Fruit fly (Drosophila melanogaster): Measurements from ENCODE around the gene B4.
A peak's percentile ranks its signal among the peaks of the same experiment; 100 is the strongest.

Gene B4

dm6 chr2L:13548786-13549780, at the start of gene B4 (continued):
- TF ChIP-seq Dref (GFP tag; IDR thresholded peaks at IDR 0.05): no peak
- no peak for TF ChIP-seq Dll (GFP tag; IDR thresholded peaks at IDR 0.05; ENCODE audit: partially characterized antibody)
- peak; percentile 0 for TF ChIP-seq luna (GFP tag; optimal IDR thresholded peaks at IDR 0.05)
- no peak for TF ChIP-seq C15 (GFP tag; IDR thresholded peaks at IDR 0.05)
- TF ChIP-seq CG4404 (GFP tag; IDR thresholded peaks at IDR 0.05): no peak
- peak; percentile 81; the same call in 1 of the 2 replicates for TF ChIP-seq CG16779 (GFP tag; IDR thresholded peaks at IDR 0.05)
- TF ChIP-seq Oaz (GFP tag; IDR thresholded peaks at IDR 0.05): no peak
- peak; percentile 2 for TF ChIP-seq NK7.1 (GFP tag; optimal IDR thresholded peaks at IDR 0.05)
- TF ChIP-seq MBD-R2 (GFP tag; IDR thresholded peaks at IDR 0.05): no peak
- TF ChIP-seq wdn (GFP tag; IDR thresholded peaks at IDR 0.05): peak; percentile 58; the same call in 1 of the 2 replicates
- TF ChIP-seq pzg (GFP tag; optimal IDR thresholded peaks at IDR 0.05): peak; percentile 70
- no peak for TF ChIP-seq dimm (GFP tag; IDR thresholded peaks at IDR 0.05)
- TF ChIP-seq ken (GFP tag; IDR thresholded peaks at IDR 0.05): peak; percentile 22; the same call in 1 of the 3 replicates
- no peak; the same call in 1 of the 3 replicates for TF ChIP-seq sr (GFP tag; IDR thresholded peaks at IDR 0.05)
- TF ChIP-seq CG9215 (GFP tag; IDR thresholded peaks at IDR 0.05): no peak
- peak; percentile 15 for TF ChIP-seq Fer3 (tag; optimal IDR thresholded peaks at IDR 0.05)
- TF ChIP-seq ERR (GFP tag; optimal IDR thresholded peaks at IDR 0.05): peak; percentile 37
- TF ChIP-seq CG13296 (GFP tag; optimal IDR thresholded peaks at IDR 0.05): peak; percentile 59
- peak; percentile 88 for TF ChIP-seq Hey (tag; optimal IDR thresholded peaks at IDR 0.05)
- TF ChIP-seq lab (GFP tag; optimal IDR thresholded peaks at IDR 0.05): peak; percentile 79
- TF ChIP-seq jigr1 (GFP tag; IDR thresholded peaks at IDR 0.05): no peak
- no peak for TF ChIP-seq Nf-YC (tag; optimal IDR thresholded peaks at IDR 0.05)
- TF ChIP-seq kni (GFP tag; optimal IDR thresholded peaks at IDR 0.05): peak; percentile 64
- no peak for TF ChIP-seq Dek (tag; optimal IDR thresholded peaks at IDR 0.05)
- no peak for TF ChIP-seq CG1832 (GFP tag; optimal IDR thresholded peaks at IDR 0.05)
- TF ChIP-seq CG1603 (tag; optimal IDR thresholded peaks at IDR 0.05): peak; percentile 59
- peak; percentile 38 for TF ChIP-seq CG3407 (GFP tag; optimal IDR thresholded peaks at IDR 0.05)
- no peak for TF ChIP-seq stwl (tag; optimal IDR thresholded peaks at IDR 0.05)
- peak; percentile 36; the same call in 1 of the 2 replicates for TF ChIP-seq stc (GFP tag; IDR thresholded peaks at IDR 0.05)
- no peak for TF ChIP-seq z (GFP tag; IDR thresholded peaks at IDR 0.05)
- no peak for TF ChIP-seq CG9876 (GFP tag; optimal IDR thresholded peaks at IDR 0.05)
- TF ChIP-seq sim (GFP tag; IDR thresholded peaks at IDR 0.05): no peak
- peak; percentile 41; the same call in 1 of the 2 replicates for TF ChIP-seq HLH3B (GFP tag; IDR thresholded peaks at IDR 0.05)
- no peak for TF ChIP-seq NC2β (GFP tag; optimal IDR thresholded peaks at IDR 0.05)
- peak in 1 of 2 experiments; percentile 3 for TF ChIP-seq Hr51 (GFP tag; optimal IDR thresholded peaks at IDR 0.05)
- peak; percentile 30 for TF ChIP-seq salm (tag; optimal IDR thresholded peaks at IDR 0.05)
- TF ChIP-seq zen2 (GFP tag; IDR thresholded peaks at IDR 0.05; ENCODE audit: partially characterized antibody): no peak
- no peak for TF ChIP-seq Nf-YB (GFP tag; optimal IDR thresholded peaks at IDR 0.05)
- TF ChIP-seq lov (optimal IDR thresholded peaks at IDR 0.05): no peak
- no peak; the same call in 2 of the 3 replicates for TF ChIP-seq lov (GFP tag; IDR thresholded peaks at IDR 0.05)
- TF ChIP-seq cas (GFP tag; IDR thresholded peaks at IDR 0.05): no peak
- peak; percentile 16 for TF ChIP-seq CG4854 (GFP tag; optimal IDR thresholded peaks at IDR 0.05)
- TF ChIP-seq CG32767 (GFP tag; IDR thresholded peaks at IDR 0.05): no peak; the same call in 1 of the 2 replicates
- 0 out of 2 replicates have a peak, but pooled peaks have one; percentile 18 for TF ChIP-seq CG32772 (GFP tag; IDR thresholded peaks at IDR 0.05)
- peak; percentile 55; the same call in 1 of the 2 replicates for TF ChIP-seq CG1024 (GFP tag; IDR thresholded peaks at IDR 0.05)
- no peak for TF ChIP-seq CG5245 (GFP tag; optimal IDR thresholded peaks at IDR 0.05)
- no peak for TF ChIP-seq CG8281 (tag; optimal IDR thresholded peaks at IDR 0.05)
- 0 out of 2 replicates have a peak, but pooled peaks have one; percentile 35 for TF ChIP-seq CG10321 (GFP tag; IDR thresholded peaks at IDR 0.05)
- TF ChIP-seq Dip3 (GFP tag; optimal IDR thresholded peaks at IDR 0.05): no peak

All from whole organism, embryonic.